Fruit fly (Drosophila melanogaster) whole organism, embryonic: ENCODE data around the gene Mvd.
A peak's percentile ranks its signal among the peaks of the same experiment; 100 is the strongest.

ENCODE experiments used
- Atf3 ChIP-seq: fragments of 200-800 bp; sonication (Bioruptor generic); optimal IDR thresholded peaks from 3 replicates; lab custom pipeline; 2016; ENCODE audit warnings: missing biosample characterization, missing genetic modification characterization
- BEAF-32 ChIP-seq: fragments of 200-800 bp; sonication (Bioruptor generic); optimal IDR thresholded peaks from 3 replicates; lab custom pipeline; 2017; ENCODE audit warnings: missing biosample characterization, missing genetic modification characterization, mild to moderate bottlenecking, moderate library complexity, missing genetic modification reagents
- Bgb ChIP-seq: fragments of 200-800 bp; sonication (Bioruptor generic); IDR thresholded peaks from 2 replicates; pipeline ENCODE4 v1.3.6; 2022; ENCODE audit warnings: missing biosample characterization, missing genetic modification characterization; ENCODE audit not compliant: partially characterized antibody
- CG10147 ChIP-seq: fragments of 200-800 bp; sonication (Bioruptor generic); optimal IDR thresholded peaks from 2 replicates; lab custom pipeline; 2019; ENCODE audit warnings: missing biosample characterization, mild to moderate bottlenecking, missing genetic modification characterization, moderate library complexity
- CG10366 ChIP-seq: fragments of 200-800 bp; sonication (Bioruptor generic); IDR thresholded peaks from 2 replicates; pipeline ENCODE4 v1.3.6; 2022; ENCODE audit warnings: missing biosample characterization, missing genetic modification characterization
- CG11398 ChIP-seq: fragments of 200-800 bp; sonication (Bioruptor generic); optimal IDR thresholded peaks from 2 replicates; lab custom pipeline; 2016; ENCODE audit warnings: missing biosample characterization, missing genetic modification characterization
- CG12391 ChIP-seq: fragments of 200-800 bp; sonication (Bioruptor generic); optimal IDR thresholded peaks from 3 replicates; lab custom pipeline; 2018; ENCODE audit warnings: missing biosample characterization, mild to moderate bottlenecking, missing genetic modification characterization, moderate library complexity
- CG13894 ChIP-seq: fragments of 200-800 bp; sonication (Bioruptor generic); optimal IDR thresholded peaks from 3 replicates; lab custom pipeline; 2018; ENCODE audit warnings: missing biosample characterization, mild to moderate bottlenecking, missing genetic modification characterization, moderate library complexity
- CG14667 ChIP-seq: fragments of 200-800 bp; sonication (Bioruptor generic); IDR thresholded peaks from 2 replicates; pipeline ENCODE4 v1.3.6; 2022; ENCODE audit warnings: missing biosample characterization, missing genetic modification characterization
- CG16813 ChIP-seq: fragments of 200-800 bp; sonication (Bioruptor generic); IDR thresholded peaks from 3 replicates; pipeline ENCODE4 v1.3.6; 2022; ENCODE audit warnings: missing biosample characterization, missing genetic modification characterization; ENCODE audit not compliant: partially characterized antibody
- CG30431 ChIP-seq: fragments of 200-800 bp; sonication (Bioruptor generic); optimal IDR thresholded peaks from 2 replicates; lab custom pipeline; 2017; ENCODE audit warnings: missing biosample characterization, missing genetic modification characterization
- CG34224 ChIP-seq: fragments of 200-800 bp; sonication (Bioruptor generic); IDR thresholded peaks from 3 replicates; pipeline ENCODE4 v1.3.6; 2022; ENCODE audit warnings: missing biosample characterization, missing genetic modification characterization; ENCODE audit not compliant: partially characterized antibody
- CG3995 ChIP-seq: fragments of 200-800 bp; sonication (Bioruptor generic); optimal IDR thresholded peaks from 3 replicates; lab custom pipeline; 2016; ENCODE audit warnings: missing biosample characterization, missing genetic modification characterization
- CG6791 ChIP-seq: fragments of 200-800 bp; sonication (Bioruptor generic); IDR thresholded peaks from 3 replicates; pipeline ENCODE4 v1.3.6; 2022; ENCODE audit warnings: missing biosample characterization, missing genetic modification characterization; ENCODE audit not compliant: partially characterized antibody
- CG7556 ChIP-seq: fragments of 200-800 bp; sonication (Bioruptor generic); optimal IDR thresholded peaks from 2 replicates; lab custom pipeline; 2017; ENCODE audit warnings: missing biosample characterization, mild to moderate bottlenecking, missing genetic modification characterization
- CG8924 ChIP-seq: fragments of 200-800 bp; optimal IDR thresholded peaks from 3 replicates; lab custom pipeline; 2019; ENCODE audit warnings: missing biosample characterization, mild to moderate bottlenecking, missing genetic modification characterization, moderate library complexity
- Doc3 ChIP-seq: fragments of 200-800 bp; sonication (Bioruptor generic); IDR thresholded peaks from 3 replicates; pipeline ENCODE4 v1.3.6; 2022; ENCODE audit warnings: missing biosample characterization, missing genetic modification characterization; ENCODE audit not compliant: partially characterized antibody
- Dp ChIP-seq: fragments of 200-800 bp; sonication (Bioruptor generic); optimal IDR thresholded peaks from 2 replicates; lab custom pipeline; 2018; ENCODE audit warnings: missing biosample characterization, mild to moderate bottlenecking, missing genetic modification characterization, moderate library complexity
- E2f2 ChIP-seq: fragments of 200-800 bp; sonication (Bioruptor generic); IDR thresholded peaks from 2 replicates; pipeline ENCODE4 v1.3.6; 2022; ENCODE audit warnings: missing biosample characterization, missing genetic modification characterization
- Fer3 ChIP-seq: fragments of 200-800 bp; sonication (Bioruptor generic); optimal IDR thresholded peaks from 2 replicates; lab custom pipeline; 2018; ENCODE audit warnings: missing biosample characterization, mild to moderate bottlenecking, missing genetic modification characterization, moderate library complexity
- HmgD ChIP-seq: fragments of 200-800 bp; sonication (Bioruptor generic); optimal IDR thresholded peaks from 3 replicates; lab custom pipeline; 2016; ENCODE audit warnings: missing biosample characterization, missing genetic modification characterization
- MBD-R2 ChIP-seq: fragments of 200-800 bp; sonication (Bioruptor generic); IDR thresholded peaks from 2 replicates; pipeline ENCODE4 v1.3.6; 2022; ENCODE audit warnings: missing biosample characterization, missing genetic modification characterization
- MESR4 ChIP-seq: fragments of 200-800 bp; sonication (Bioruptor generic); optimal IDR thresholded peaks from 2 replicates; lab custom pipeline; 2018; ENCODE audit warnings: missing biosample characterization, mild to moderate bottlenecking, missing genetic modification characterization, moderate library complexity
- Med ChIP-seq: fragments of 200-800 bp; sonication (Bioruptor generic); peaks from one replicate; lab custom pipeline; 2016; ENCODE audit warnings: missing biosample characterization, missing genetic modification characterization, mild to moderate bottlenecking, inconsistent platforms, moderate library complexity
- Nf-YC ChIP-seq: fragments of 200-800 bp; optimal IDR thresholded peaks from 3 replicates; lab custom pipeline; 2019; ENCODE audit warnings: missing biosample characterization, mild to moderate bottlenecking, missing genetic modification characterization, moderate library complexity
- Opbp ChIP-seq: fragments of 200-800 bp; sonication (Bioruptor generic); IDR thresholded peaks from 3 replicates; pipeline ENCODE4 v1.3.6; 2022; ENCODE audit warnings: missing biosample characterization, missing genetic modification characterization; ENCODE audit not compliant: partially characterized antibody
- Scr ChIP-seq: fragments of 200-800 bp; sonication (Bioruptor generic); IDR thresholded peaks from 2 replicates; pipeline ENCODE4 v1.3.6; 2022; ENCODE audit warnings: missing biosample characterization, missing genetic modification characterization; ENCODE audit not compliant: partially characterized antibody
- Sry-β ChIP-seq: fragments of 200-800 bp; sonication (Bioruptor generic); optimal IDR thresholded peaks from 2 replicates; lab custom pipeline; 2018; ENCODE audit warnings: missing biosample characterization, mild to moderate bottlenecking, missing genetic modification characterization, moderate library complexity
- amos ChIP-seq: fragments of 200-800 bp; sonication (Bioruptor generic); IDR thresholded peaks from 2 replicates; pipeline ENCODE4 v1.3.6; 2022; ENCODE audit warnings: missing biosample characterization, missing genetic modification characterization; ENCODE audit not compliant: partially characterized antibody
- chinmo ChIP-seq: fragments of 200-800 bp; sonication (Bioruptor generic); IDR thresholded peaks from 4 replicates; pipeline ENCODE4 v1.3.6; 2022; ENCODE audit warnings: missing biosample characterization, missing genetic modification characterization; ENCODE audit not compliant: partially characterized antibody
- dati ChIP-seq: fragments of 200-800 bp; sonication (Bioruptor generic); IDR thresholded peaks from 2 replicates; pipeline ENCODE4 v1.3.6; 2022; ENCODE audit warnings: missing biosample characterization, missing genetic modification characterization
- fd3F ChIP-seq: fragments of 200-800 bp; sonication (Bioruptor generic); optimal IDR thresholded peaks from 2 replicates; lab custom pipeline; 2018; ENCODE audit warnings: missing biosample characterization, mild to moderate bottlenecking, missing genetic modification characterization, moderate library complexity
- gt ChIP-seq: fragments of 200-800 bp; sonication (Bioruptor generic); IDR thresholded peaks from 2 replicates; pipeline ENCODE4 v1.3.6; 2022; ENCODE audit warnings: missing biosample characterization, missing genetic modification characterization
- hb ChIP-seq: fragments of 200-800 bp; sonication (Bioruptor generic); IDR thresholded peaks from 3 replicates; pipeline ENCODE4 v1.3.6; 2022; ENCODE audit warnings: missing biosample characterization, missing genetic modification characterization; ENCODE audit not compliant: partially characterized antibody
- lab ChIP-seq: fragments of 200-800 bp; sonication (Bioruptor generic); optimal IDR thresholded peaks from 3 replicates; lab custom pipeline; 2017; ENCODE audit warnings: missing biosample characterization, missing genetic modification characterization, mild to moderate bottlenecking, moderate library complexity, missing genetic modification reagents
- lmd ChIP-seq: fragments of 200-800 bp; sonication (Bioruptor generic); IDR thresholded peaks from 2 replicates; pipeline ENCODE4 v1.3.6; 2022; ENCODE audit warnings: missing biosample characterization, missing genetic modification characterization
- nerfin-2 ChIP-seq: fragments of 200-800 bp; sonication (Bioruptor generic); IDR thresholded peaks from 2 replicates; pipeline ENCODE4 v1.3.6; 2022; ENCODE audit warnings: missing biosample characterization, missing genetic modification characterization; ENCODE audit not compliant: partially characterized antibody
- so ChIP-seq: fragments of 200-800 bp; sonication (Bioruptor generic); IDR thresholded peaks from 3 replicates; pipeline ENCODE4 v1.3.6; 2022; ENCODE audit warnings: missing biosample characterization, missing genetic modification characterization
- tap ChIP-seq: fragments of 200-800 bp; optimal IDR thresholded peaks from 3 replicates; lab custom pipeline; 2019; ENCODE audit warnings: missing biosample characterization, mild to moderate bottlenecking, missing genetic modification characterization, moderate library complexity
- tgo ChIP-seq: fragments of 200-800 bp; sonication (Bioruptor generic); IDR thresholded peaks from 3 replicates; pipeline ENCODE4 v1.3.6; 2022; ENCODE audit warnings: missing biosample characterization, missing genetic modification characterization
- tna ChIP-seq: fragments of 200-800 bp; sonication (Bioruptor generic); IDR thresholded peaks from 2 replicates; pipeline ENCODE4 v1.3.6; 2022; ENCODE audit warnings: missing biosample characterization, missing genetic modification characterization; ENCODE audit not compliant: partially characterized antibody
- tup ChIP-seq: fragments of 200-800 bp; sonication (Bioruptor generic); optimal IDR thresholded peaks from 2 replicates; lab custom pipeline; 2016; ENCODE audit warnings: missing biosample characterization, mild to moderate bottlenecking, missing genetic modification characterization, moderate library complexity
- tx ChIP-seq: fragments of 200-800 bp; sonication (Bioruptor generic); optimal IDR thresholded peaks from 2 replicates; lab custom pipeline; 2016; ENCODE audit warnings: missing biosample characterization, missing genetic modification characterization
- unc-4 ChIP-seq: fragments of 200-800 bp; sonication (Bioruptor generic); IDR thresholded peaks from 2 replicates; pipeline ENCODE4 v1.3.6; 2022; ENCODE audit warnings: missing biosample characterization, missing genetic modification characterization; ENCODE audit not compliant: partially characterized antibody
- vnd ChIP-seq: fragments of 200-800 bp; sonication (Bioruptor generic); IDR thresholded peaks from 3 replicates; pipeline ENCODE4 v1.3.6; 2022; ENCODE audit warnings: missing biosample characterization, missing genetic modification characterization; ENCODE audit not compliant: partially characterized antibody
- vvl ChIP-seq: fragments of 200-800 bp; sonication (Bioruptor generic); IDR thresholded peaks from 2 replicates; pipeline ENCODE4 v1.3.6; 2022; ENCODE audit warnings: missing biosample characterization, missing genetic modification characterization
- zen2 ChIP-seq: fragments of 200-800 bp; sonication (Bioruptor generic); IDR thresholded peaks from 3 replicates; pipeline ENCODE4 v1.3.6; 2022; ENCODE audit warnings: missing biosample characterization, missing genetic modification characterization; ENCODE audit not compliant: partially characterized antibody
- zf30C ChIP-seq: fragments of 200-800 bp; sonication (Bioruptor generic); optimal IDR thresholded peaks from 3 replicates; lab custom pipeline; 2018; ENCODE audit warnings: missing biosample characterization, mild to moderate bottlenecking, missing genetic modification characterization
- zfh1 ChIP-seq: fragments of 200-800 bp; sonication (Bioruptor generic); IDR thresholded peaks from 3 replicates; pipeline ENCODE4 v1.3.6; 2022; ENCODE audit warnings: missing biosample characterization, missing genetic modification characterization

The Mvd gene

DNA sequence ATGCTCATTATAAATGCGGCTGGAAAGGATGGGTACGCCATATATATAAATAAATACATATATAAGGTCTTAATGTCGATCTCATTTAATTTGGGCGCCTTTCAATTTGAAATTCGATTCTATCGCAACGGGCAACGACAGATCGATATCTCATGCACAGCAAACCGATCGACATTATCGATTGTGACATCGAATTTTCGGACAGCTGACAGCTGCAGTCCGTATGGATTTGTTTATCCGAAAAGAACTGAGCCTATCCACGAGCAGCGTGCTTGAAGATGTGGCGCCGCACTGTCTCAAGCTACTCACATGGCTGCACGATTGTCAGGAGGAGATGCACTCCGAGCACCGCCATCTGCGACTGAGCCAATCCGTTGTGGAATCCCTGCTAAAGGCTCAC lies 17.0 kb upstream of the Mvd start, which contains the start of gene CG8191 (continued):
- TF ChIP-seq tap (tag; lab: Kevin White, UChicago) (no peak), vvl (GFP tag; lab: Robert Waterston, UW) (no peak), CG7556 (no peak), so (no peak), CG12391 (tag; lab: Kevin White, UChicago) (no peak), dati (GFP tag; lab: Robert Waterston, UW) (no peak), unc-4 (peak; percentile 71), zfh1 (no peak), lmd (GFP tag; lab: Robert Waterston, UW) (no peak), HmgD (no peak), Sry-β (GFP tag; lab: Kevin White, UChicago) (peak; percentile 17), CG11398 (GFP tag; lab: Kevin White, UChicago) (no peak), CG34224 (GFP tag; lab: Robert Waterston, UW) (peak; percentile 80), CG13894 (no peak), CG14667 (GFP tag; lab: Robert Waterston, UW) (no peak), zen2 (GFP tag; lab: Robert Waterston, UW) (peak; percentile 86), amos (GFP tag; lab: Robert Waterston, UW) (peak; percentile 72), CG16813 (GFP tag; lab: Robert Waterston, UW) (peak; percentile 68), Opbp (GFP tag; lab: Robert Waterston, UW) (peak; percentile 78; the same call in 2 of the 3 replicates), CG8924 (tag; lab: Kevin White, UChicago) (no peak), zf30C (GFP tag; lab: Kevin White, UChicago) (no peak), MBD-R2 (GFP tag; lab: Robert Waterston, UW) (peak; percentile 70), tna (GFP tag; lab: Robert Waterston, UW) (peak; percentile 84), tup (GFP tag; lab: Kevin White, UChicago) (no peak), CG3995 (GFP tag; lab: Kevin White, UChicago) (peak; percentile 88), vnd (GFP tag; lab: Robert Waterston, UW) (peak; percentile 61; the same call in 2 of the 3 replicates), CG10147 (GFP tag; lab: Kevin White, UChicago) (no peak), E2f2 (peak; percentile 87), CG30431 (GFP tag; lab: Kevin White, UChicago) (no peak), chinmo (GFP tag; lab: Robert Waterston, UW) (peak; percentile 90; the same call in 3 of the 4 replicates), CG6791 (GFP tag; lab: Robert Waterston, UW) (peak; percentile 86), gt (GFP tag; lab: Robert Waterston, UW) (no peak), Doc3 (peak; percentile 72), Med (GFP tag; lab: Kevin White, UChicago) (peak; percentile 44), Dp (GFP tag; lab: Kevin White, UChicago) (peak; percentile 85), Bgb (peak; percentile 73), Fer3 (no peak), fd3F (GFP tag; lab: Kevin White, UChicago) (no peak), Scr (GFP tag; lab: Robert Waterston, UW) (peak; percentile 66), Nf-YC (no peak), nerfin-2 (GFP tag; lab: Robert Waterston, UW) (peak; percentile 73), Atf3 (no peak), hb (GFP tag; lab: Robert Waterston, UW) (peak; percentile 59; the same call in 1 of the 3 replicates), MESR4 (peak; percentile 50), lab (GFP tag; lab: Kevin White, UChicago) (no peak), tgo (GFP tag; lab: Robert Waterston, UW) (no peak), CG10366 (GFP tag; lab: Robert Waterston, UW) (no peak), tx (no peak), BEAF-32 (GFP tag; lab: Kevin White, UChicago) (peak; percentile 68)
